Fruit fly (Drosophila melanogaster) whole organism, adult: ENCODE measurements around the gene Spn28F.

Source experiments
- CG1620 ChIP-seq: fragments of 200-800 bp; sonication (Bioruptor generic); optimal IDR thresholded peaks from 2 replicates; lab custom pipeline; 2016; ENCODE audit warnings: missing biosample characterization, missing genetic modification characterization
- CG33017 ChIP-seq: fragments of 200-800 bp; sonication (Bioruptor generic); optimal IDR thresholded peaks from 2 replicates; lab custom pipeline; 2018; ENCODE audit warnings: missing biosample characterization, mild to moderate bottlenecking, missing genetic modification characterization, moderate library complexity
- CG5204 ChIP-seq: fragments of 200-800 bp; sonication (Bioruptor generic); optimal IDR thresholded peaks from 2 replicates; lab custom pipeline; 2016; ENCODE audit warnings: missing biosample characterization, missing genetic modification characterization
- CG7101 ChIP-seq: fragments of 200-800 bp; sonication (Bioruptor generic); optimal IDR thresholded peaks from 2 replicates; lab custom pipeline; 2018; ENCODE audit warnings: missing biosample characterization, mild to moderate bottlenecking, missing genetic modification characterization, moderate library complexity
- Crg-1 ChIP-seq: fragments of 200-800 bp; sonication (Bioruptor generic); optimal IDR thresholded peaks from 2 replicates; lab custom pipeline; 2016; ENCODE audit warnings: missing biosample characterization, missing genetic modification characterization
- bab1 ChIP-seq: fragments of 200-800 bp; sonication (Bioruptor generic); optimal IDR thresholded peaks from 3 replicates; lab custom pipeline; 2019; ENCODE audit warnings: missing biosample characterization, mild to moderate bottlenecking, missing genetic modification characterization, moderate library complexity
- ovo ChIP-seq: fragments of 200-800 bp; sonication (Bioruptor generic); optimal IDR thresholded peaks from 2 replicates; lab custom pipeline; 2016; ENCODE audit warnings: missing biosample characterization, missing genetic modification characterization
- tj ChIP-seq: fragments of 200-800 bp; sonication (Bioruptor generic); optimal IDR thresholded peaks from 3 replicates; lab custom pipeline; 2017; ENCODE audit warnings: missing biosample characterization, mild to moderate bottlenecking, missing genetic modification characterization, moderate library complexity

dm6 chr2L:8241700-8242099 lies at the start of gene Spn28F:
- TF ChIP-seq tj (GFP tag; lab: Kevin White, UChicago) = no peak
- TF ChIP-seq CG1620 (GFP tag; lab: Kevin White, UChicago) = no peak
- TF ChIP-seq ovo (GFP tag; lab: Kevin White, UChicago) = no peak
- no peak for TF ChIP-seq CG5204 (GFP tag; lab: Kevin White, UChicago)
- TF ChIP-seq Crg-1 (GFP tag; lab: Kevin White, UChicago) = no peak
- TF ChIP-seq CG7101 (tag; lab: Kevin White, UChicago) = no peak
- no peak for TF ChIP-seq CG33017 (tag; lab: Kevin White, UChicago)
- no peak for TF ChIP-seq bab1
